Worm (Caenorhabditis elegans) whole organism, young adult: ENCODE measurements around the gene snf-10.

Source experiments
- mes-4 ChIP-seq: sonication (generic microtip); optimal IDR thresholded peaks from 2 replicates; lab custom pipeline; 2016; ENCODE audit warnings: missing genotype, missing genetic modification characterization, missing compliant biosample characterization
- tbp1 ChIP-seq: fragments of 200-800 bp; sonication (Bioruptor generic); optimal IDR thresholded peaks from 2 replicates; lab custom pipeline; 2018; ENCODE audit warnings: mild to moderate bottlenecking, missing genetic modification characterization, missing compliant biosample characterization

DNA sequence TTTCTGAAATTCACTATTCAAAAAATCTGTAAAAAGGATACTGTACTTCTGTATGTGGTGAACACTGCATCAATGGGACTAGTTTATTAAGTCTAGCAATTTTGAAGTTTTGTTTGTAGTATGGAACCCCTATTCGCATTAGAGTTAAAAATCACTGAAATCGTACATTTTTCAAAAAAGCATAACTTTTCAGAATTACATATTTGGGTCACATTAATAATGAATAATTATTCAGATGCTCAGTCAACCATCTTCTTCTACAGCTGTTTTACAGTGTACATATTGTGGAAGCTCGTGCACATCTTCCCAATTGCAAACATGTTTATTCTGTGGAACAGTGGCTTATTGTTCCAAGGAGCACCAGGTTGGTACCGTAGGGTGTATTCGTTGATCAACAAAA, 28.1 kb upstream of the snf-10 start:
- no peak for TF ChIP-seq tbp1
- TF ChIP-seq mes-4 (tag; lab: Kevin White, UChicago), result no peak
